Worm (Caenorhabditis elegans): ENCODE results near the gene F58F9.9.

- TF ChIP-seq T22C8.4 (GFP tag; IDR thresholded peaks at IDR 0.05) = no peak
- TF ChIP-seq med-1 (GFP tag; optimal IDR thresholded peaks at IDR 0.05; ENCODE audit: insufficient read depth) = no peak
- no peak for TF ChIP-seq tab-1 (GFP tag; IDR thresholded peaks at IDR 0.05)
- TF ChIP-seq ref-1 (GFP tag; conservative IDR thresholded peaks at IDR 0.05) = no peak
- no peak for TF ChIP-seq ztf-23 (GFP tag; IDR thresholded peaks at IDR 0.05)
- no peak for TF ChIP-seq flt-1 (GFP tag; IDR thresholded peaks at IDR 0.05)
- TF ChIP-seq klf-2 (GFP tag; conservative IDR thresholded peaks at IDR 0.05) = no peak
Measured at ce11 chrIV:6239993-6240392, at the start of gene F58F9.9.

Measured in whole organism, midembryonic.